Worm (Caenorhabditis elegans) whole organism, L4 larva: ENCODE measurements around the gene flp-25.

Experiments used
- D1046.2 ChIP-seq: fragments of 200-800 bp; sonication (Bioruptor generic); IDR thresholded peaks from 2 replicates; pipeline ENCODE4 v1.3.6; 2022; ENCODE audit warnings: missing genetic modification characterization, missing compliant biosample characterization
- dpl-1 ChIP-seq: fragments of 150-350 bp; optimal IDR thresholded peaks from 2 replicates; lab custom pipeline; 2014; ENCODE audit warnings: missing biosample characterization, missing genetic modification reagents, missing genetic modification characterization
- nhr-237 ChIP-seq: sonication (generic microtip); optimal IDR thresholded peaks from 2 replicates; lab custom pipeline; 2017; ENCODE audit warnings: missing biosample characterization, missing genetic modification characterization
- nhr-48 ChIP-seq: sonication (generic microtip); optimal IDR thresholded peaks from 2 replicates; lab custom pipeline; 2016; ENCODE audit warnings: mild to moderate bottlenecking, missing genetic modification characterization, missing compliant biosample characterization
- pha-4 ChIP-seq, 2 experiments: fragments of 150-350 bp in 1 of 2; fragments of 200-800 bp in 1 of 2; sonication (Bioruptor generic) in 1 of 2; IDR thresholded peaks in 1 of 2; optimal IDR thresholded peaks in 1 of 2; 2 replicates each; pipeline versions ENCODE4 v1.3.6 to Lab custom; 2014 to 2022; ENCODE audit warnings: missing genetic modification characterization in 2 of 2, missing genetic modification reagents in 2 of 2, missing biosample characterization in 1 of 2, missing compliant biosample characterization in 1 of 2
- pqm-1 ChIP-seq: sonication (generic microtip); optimal IDR thresholded peaks from 2 replicates; lab custom pipeline; 2017; ENCODE audit warnings: missing biosample characterization, missing genetic modification characterization

DNA sequence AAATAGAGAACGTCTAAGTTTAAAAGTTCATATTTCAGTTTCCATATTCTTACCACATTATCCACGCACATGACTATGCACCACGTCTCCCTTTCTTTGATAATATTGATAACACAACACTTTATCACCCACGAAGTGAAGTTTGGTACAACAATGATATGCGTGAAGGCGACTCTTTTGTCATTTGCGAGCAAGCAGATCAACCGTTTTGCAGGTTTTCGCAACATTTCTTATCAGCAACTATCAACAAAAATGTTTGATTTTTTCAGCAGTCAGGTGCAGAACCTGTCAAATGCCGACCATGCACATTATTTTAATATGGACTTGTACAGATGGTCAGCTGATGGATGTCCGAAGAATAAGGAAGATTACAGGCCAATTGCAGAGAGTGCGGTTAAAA, 34.8 kb upstream of the flp-25 start:
- TF ChIP-seq nhr-48 (tag; lab: Kevin White, UChicago) (peak; percentile 81), nhr-237 (no peak), pha-4 (GFP tag; IDR thresholded peaks at IDR 0.05; lab: Robert Waterston, UW) (no peak), pha-4 (tag; optimal IDR thresholded peaks at IDR 0.05; lab: Kevin White, UChicago) (no peak), pqm-1 (tag; lab: Kevin White, UChicago) (peak; percentile 96), dpl-1 (GFP tag; lab: Kevin White, UChicago) (no peak), D1046.2 (GFP tag; lab: Robert Waterston, UW) (no peak)
